Worm (Caenorhabditis elegans) whole organism, early embryonic: Measurements from ENCODE around the gene srw-127.

ENCODE experiments used
- ama-1 ChIP-seq: fragments of 150-350 bp; optimal IDR thresholded peaks from 2 replicates; lab custom pipeline; 2014
- flt-1 ChIP-seq: fragments of 200-800 bp; sonication (Bioruptor generic); IDR thresholded peaks from 2 replicates; pipeline ENCODE4 v1.3.6; 2022; ENCODE audit warnings: missing genetic modification characterization, missing compliant biosample characterization
- tbx-11 ChIP-seq: fragments of 200-800 bp; sonication (Bioruptor generic); IDR thresholded peaks from 2 replicates; pipeline ENCODE4 v1.3.6; 2022; ENCODE audit warnings: missing genetic modification characterization, missing compliant biosample characterization

DNA sequence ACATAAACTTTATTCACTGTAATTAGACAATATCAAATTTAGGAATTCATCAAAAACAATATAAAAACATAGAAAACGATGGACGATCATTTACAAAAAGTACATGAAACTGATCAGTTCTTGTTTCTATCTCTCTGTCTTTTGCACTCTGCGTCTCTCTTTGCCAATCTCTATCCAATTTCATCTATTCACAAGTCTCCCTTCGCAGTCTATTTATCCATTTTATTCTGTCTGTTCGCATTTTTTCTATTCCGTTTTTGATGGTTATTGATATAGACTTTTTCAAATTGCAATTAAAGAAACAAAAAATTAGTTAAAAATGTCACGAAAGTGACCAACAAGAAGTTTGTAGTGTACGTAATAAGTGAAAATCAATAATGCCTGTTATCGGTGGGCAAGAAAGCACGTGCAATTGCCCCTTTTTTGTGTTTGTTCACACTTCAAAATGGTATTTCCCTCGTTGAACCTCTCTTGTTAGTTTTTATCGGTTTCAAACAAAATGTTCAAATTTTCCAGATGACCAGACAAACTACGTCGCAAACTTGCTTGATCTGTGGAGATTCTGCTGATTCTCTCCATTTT lies 14.3 kb upstream of the srw-127 start, which contains the start of gene nhr-42:
- TF ChIP-seq ama-1 (lab: Kevin White, UChicago): no peak
- no peak for TF ChIP-seq flt-1
- TF ChIP-seq tbx-11 (GFP tag; lab: Robert Waterston, UW): no peak
